Worm (Caenorhabditis elegans): ENCODE data around the gene ZK742.7.

ZK742.7 gene

ce11 chrV:7775226-7775625 is 23.0 kb upstream of the ZK742.7 start:
- TF ChIP-seq nhr-28 (tag; optimal IDR thresholded peaks at IDR 0.05) (no peak), cnd-1 (tag; optimal IDR thresholded peaks at IDR 0.05) (no peak), bed-3 (GFP tag; optimal IDR thresholded peaks at IDR 0.05) (no peak), tbx-8 (GFP tag; optimal IDR thresholded peaks at IDR 0.05) (no peak), lin-32 (GFP tag; optimal IDR thresholded peaks at IDR 0.05) (no peak), mls-2 (tag; optimal IDR thresholded peaks at IDR 0.05) (no peak), ceh-43 (GFP tag; optimal IDR thresholded peaks at IDR 0.05) (no peak), unc-120 (tag; optimal IDR thresholded peaks at IDR 0.05; ENCODE audit: poor library complexity, severe bottlenecking) (no peak), ceh-83 (GFP tag; optimal IDR thresholded peaks at IDR 0.05) (no peak), drap-1 (GFP tag; optimal IDR thresholded peaks at IDR 0.05) (no peak), sem-2 (GFP tag; optimal IDR thresholded peaks at IDR 0.05) (no peak), sptf-1 (tag; optimal IDR thresholded peaks at IDR 0.05) (no peak), lin-13 (tag; optimal IDR thresholded peaks at IDR 0.05) (no peak), mab-5 (tag; optimal IDR thresholded peaks at IDR 0.05) (no peak), ham-2 (GFP tag; optimal IDR thresholded peaks at IDR 0.05) (no peak), elt-1 (tag; optimal IDR thresholded peaks at IDR 0.05; ENCODE audit: borderline replicate concordance, insufficient read depth) (no peak)

DNA sequence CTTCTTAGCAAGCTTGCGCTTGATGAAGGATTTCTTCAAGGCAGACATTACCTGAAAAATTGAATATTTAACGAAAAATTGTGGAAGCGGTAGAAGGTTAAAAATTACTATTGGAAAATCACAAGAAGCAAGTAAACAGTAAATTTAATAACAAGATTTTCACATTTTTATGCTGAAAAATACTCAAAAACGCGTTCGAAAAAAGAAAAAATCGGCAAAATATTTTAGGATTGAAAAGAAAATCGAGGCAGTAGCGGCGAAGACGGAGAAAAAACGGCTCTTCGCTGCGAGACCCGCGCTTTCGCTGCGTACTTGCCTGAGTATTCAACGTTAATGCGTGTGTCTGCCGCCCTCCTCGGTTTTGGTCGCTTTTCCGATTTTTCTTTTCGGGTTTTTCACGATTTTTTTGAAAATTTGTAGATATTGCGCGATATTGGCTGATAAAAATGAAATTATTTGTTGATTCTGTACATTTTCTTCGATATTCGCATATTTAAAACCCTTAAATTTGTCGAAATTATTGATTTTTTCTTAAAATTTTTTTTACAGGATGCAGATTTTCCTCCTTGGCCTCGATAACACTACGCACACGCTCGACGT is 22.1 kb upstream of the ZK742.7 start, which contains the start of the genes rpl-39 and rps-30:
Gene rpl-39, minus strand, starts transcription at position 51 of the 600 bp plus-strand sequence.
Gene rps-30, plus strand, starts transcription at position 550 of the 600 bp plus-strand sequence.
- TF ChIP-seq sem-2 (GFP tag; optimal IDR thresholded peaks at IDR 0.05) (no peak), bed-3 (GFP tag; optimal IDR thresholded peaks at IDR 0.05) (no peak), nhr-28 (tag; optimal IDR thresholded peaks at IDR 0.05) (no peak), ceh-83 (GFP tag; optimal IDR thresholded peaks at IDR 0.05) (no peak), unc-120 (tag; optimal IDR thresholded peaks at IDR 0.05; ENCODE audit: poor library complexity, severe bottlenecking) (peak; percentile 24), flh-1 (GFP tag; optimal IDR thresholded peaks at IDR 0.05) (no peak), elt-1 (tag; optimal IDR thresholded peaks at IDR 0.05; ENCODE audit: borderline replicate concordance, insufficient read depth) (no peak), unc-62 (GFP tag; optimal IDR thresholded peaks at IDR 0.05) (peak; percentile 19), ceh-39 (tag; optimal IDR thresholded peaks at IDR 0.05) (peak; percentile 79), nhr-237 (tag; optimal IDR thresholded peaks at IDR 0.05) (peak; percentile 92), mls-2 (tag; optimal IDR thresholded peaks at IDR 0.05) (peak; percentile 31), nhr-12 (tag; optimal IDR thresholded peaks at IDR 0.05) (no peak), ceh-43 (GFP tag; optimal IDR thresholded peaks at IDR 0.05) (no peak), tbx-8 (GFP tag; optimal IDR thresholded peaks at IDR 0.05) (no peak), lsy-2 (tag; optimal IDR thresholded peaks at IDR 0.05) (peak; percentile 85), mep-1 (tag; optimal IDR thresholded peaks at IDR 0.05) (peak; percentile 91), snpc-4 (tag; optimal IDR thresholded peaks at IDR 0.05) (no peak), hlh-1 (tag; optimal IDR thresholded peaks at IDR 0.05) (peak; percentile 56), nhr-76 (tag; optimal IDR thresholded peaks at IDR 0.05) (no peak), ztf-11 (tag; optimal IDR thresholded peaks at IDR 0.05) (peak; percentile 8), lin-13 (tag; optimal IDR thresholded peaks at IDR 0.05) (peak; percentile 75), M03D4.4 (tag; optimal IDR thresholded peaks at IDR 0.05) (no peak), lin-32 (GFP tag; optimal IDR thresholded peaks at IDR 0.05) (no peak), cnd-1 (tag; optimal IDR thresholded peaks at IDR 0.05) (no peak), blmp-1 (tag; optimal IDR thresholded peaks at IDR 0.05) (no peak), unc-39 (tag; optimal IDR thresholded peaks at IDR 0.05) (no peak), pha-4 (tag; optimal IDR thresholded peaks at IDR 0.05) (peak; percentile 85), ces-1 (GFP tag; optimal IDR thresholded peaks at IDR 0.05) (peak; percentile 70), drap-1 (GFP tag; optimal IDR thresholded peaks at IDR 0.05) (no peak), zip-8 (tag; optimal IDR thresholded peaks at IDR 0.05) (no peak), mab-5 (tag; optimal IDR thresholded peaks at IDR 0.05) (no peak), elt-3 (tag; optimal IDR thresholded peaks at IDR 0.05) (no peak), sptf-1 (tag; optimal IDR thresholded peaks at IDR 0.05) (peak; percentile 64), ham-2 (GFP tag; optimal IDR thresholded peaks at IDR 0.05) (peak; percentile 54), nhr-2 (tag; optimal IDR thresholded peaks at IDR 0.05) (no peak)

- no peak for TF ChIP-seq cnd-1 (tag; optimal IDR thresholded peaks at IDR 0.05)
- no peak for TF ChIP-seq ces-1 (GFP tag; optimal IDR thresholded peaks at IDR 0.05)
- TF ChIP-seq nhr-12 (tag; optimal IDR thresholded peaks at IDR 0.05) = no peak
- no peak for TF ChIP-seq elt-3 (tag; optimal IDR thresholded peaks at IDR 0.05)
- no peak for TF ChIP-seq snpc-4 (tag; optimal IDR thresholded peaks at IDR 0.05)
- TF ChIP-seq elt-1 (tag; optimal IDR thresholded peaks at IDR 0.05; ENCODE audit: borderline replicate concordance, insufficient read depth) = no peak
- TF ChIP-seq M03D4.4 (tag; optimal IDR thresholded peaks at IDR 0.05) = no peak
- no peak for TF ChIP-seq unc-120 (tag; optimal IDR thresholded peaks at IDR 0.05; ENCODE audit: poor library complexity, severe bottlenecking)
These were observed 21.1 kb upstream of the ZK742.7 start, which contains the start of gene C26F1.3 for ce11 chrV:7777098-7777497. TSS of gene C26F1.3 (plus strand) at chrV:7777300.
